Fruit fly (Drosophila melanogaster) whole organism, prepupa: ENCODE results near the gene CG11726.

Experiments used
- Blimp-1 ChIP-seq: fragments of 200-800 bp; sonication (Bioruptor generic); optimal IDR thresholded peaks from 3 replicates; lab custom pipeline; 2017; ENCODE audit warnings: missing biosample characterization, missing genetic modification characterization, mild to moderate bottlenecking, moderate library complexity, missing genetic modification reagents
- CG10669 ChIP-seq: fragments of 200-800 bp; sonication (Bioruptor generic); optimal IDR thresholded peaks from 3 replicates; lab custom pipeline; 2018; ENCODE audit warnings: missing biosample characterization, mild to moderate bottlenecking, missing genetic modification characterization, moderate library complexity
- CG11762 ChIP-seq: fragments of 200-800 bp; sonication (Bioruptor generic); optimal IDR thresholded peaks from 3 replicates; lab custom pipeline; 2016; ENCODE audit warnings: missing biosample characterization, missing genetic modification characterization; ENCODE audit not compliant: insufficient read depth
- CG11902 ChIP-seq: fragments of 200-800 bp; sonication (Bioruptor generic); optimal IDR thresholded peaks from 3 replicates; lab custom pipeline; 2016; ENCODE audit warnings: missing biosample characterization, missing genetic modification characterization
- CG15336 ChIP-seq: fragments of 200-800 bp; sonication (Bioruptor generic); IDR thresholded peaks from 2 replicates; pipeline ENCODE4 v1.3.6; 2022; ENCODE audit warnings: missing biosample characterization, missing genetic modification characterization
- CG1621 ChIP-seq: fragments of 200-800 bp; sonication (Bioruptor generic); optimal IDR thresholded peaks from 3 replicates; lab custom pipeline; 2018; ENCODE audit warnings: missing biosample characterization, mild to moderate bottlenecking, missing genetic modification characterization
- CG16779 ChIP-seq: fragments of 200-800 bp; sonication (Bioruptor generic); optimal IDR thresholded peaks from 3 replicates; lab custom pipeline; 2017; ENCODE audit warnings: missing biosample characterization, mild to moderate bottlenecking, missing genetic modification characterization
- CG3032 ChIP-seq: fragments of 200-800 bp; optimal IDR thresholded peaks from 2 replicates; lab custom pipeline; 2019; ENCODE audit warnings: missing biosample characterization, mild to moderate bottlenecking, missing genetic modification characterization, moderate library complexity
- CG31627 ChIP-seq: fragments of 200-800 bp; sonication (Bioruptor generic); optimal IDR thresholded peaks from 3 replicates; lab custom pipeline; 2016; ENCODE audit warnings: missing biosample characterization, missing genetic modification characterization
- CG34406 ChIP-seq: fragments of 200-800 bp; sonication (Bioruptor generic); optimal IDR thresholded peaks from 3 replicates; lab custom pipeline; 2016; ENCODE audit warnings: missing biosample characterization, missing genetic modification characterization
- CG3919 ChIP-seq: fragments of 200-800 bp; sonication (Bioruptor generic); optimal IDR thresholded peaks from 3 replicates; lab custom pipeline; 2016; ENCODE audit warnings: missing biosample characterization, missing genetic modification characterization
- CG6163 ChIP-seq: fragments of 200-800 bp; sonication (Bioruptor generic); IDR thresholded peaks from 3 replicates; pipeline ENCODE4 v1.3.6; 2022; ENCODE audit warnings: missing biosample characterization, missing genetic modification characterization
- CG6276 ChIP-seq: fragments of 200-800 bp; sonication (Bioruptor generic); optimal IDR thresholded peaks from 2 replicates; lab custom pipeline; 2017; ENCODE audit warnings: missing biosample characterization, mild to moderate bottlenecking, missing genetic modification characterization
- CG6808 ChIP-seq: fragments of 200-800 bp; sonication (Bioruptor generic); optimal IDR thresholded peaks from 3 replicates; lab custom pipeline; 2017; ENCODE audit warnings: missing biosample characterization, missing genetic modification characterization, mild to moderate bottlenecking, moderate library complexity, missing genetic modification reagents
- CG8119 ChIP-seq: fragments of 200-800 bp; sonication (Bioruptor generic); IDR thresholded peaks from 3 replicates; pipeline ENCODE4 v1.3.6; 2022; ENCODE audit warnings: missing biosample characterization, missing genetic modification characterization
- CG9139 ChIP-seq: fragments of 200-800 bp; sonication (Bioruptor generic); optimal IDR thresholded peaks from 3 replicates; lab custom pipeline; 2017; ENCODE audit warnings: missing biosample characterization, mild to moderate bottlenecking, missing genetic modification characterization
- Eip75B ChIP-seq: fragments of 200-800 bp; sonication (Bioruptor generic); optimal IDR thresholded peaks from 3 replicates; lab custom pipeline; 2016; ENCODE audit warnings: missing biosample characterization, missing genetic modification characterization
- Ets21C ChIP-seq: fragments of 200-800 bp; sonication (Bioruptor generic); optimal IDR thresholded peaks from 3 replicates; lab custom pipeline; 2016; ENCODE audit warnings: missing biosample characterization, missing genetic modification characterization
- Ets96B ChIP-seq: fragments of 200-800 bp; optimal IDR thresholded peaks from 2 replicates; lab custom pipeline; 2019; ENCODE audit warnings: missing biosample characterization, mild to moderate bottlenecking, missing genetic modification characterization, moderate library complexity
- Gug ChIP-seq: fragments of 200-800 bp; sonication (Bioruptor generic); IDR thresholded peaks from 2 replicates; pipeline ENCODE4 v1.3.6; 2022; ENCODE audit warnings: missing biosample characterization, missing genetic modification characterization
- Hr38 ChIP-seq: sonication (Bioruptor generic); optimal IDR thresholded peaks from 2 replicates; lab custom pipeline; 2016; ENCODE audit warnings: missing biosample characterization, missing genetic modification characterization
- Hr39 ChIP-seq: fragments of 200-800 bp; sonication (Bioruptor generic); optimal IDR thresholded peaks from 2 replicates; lab custom pipeline; 2016; ENCODE audit warnings: missing biosample characterization, missing genetic modification characterization
- Lpt ChIP-seq: fragments of 200-800 bp; sonication (Bioruptor generic); optimal IDR thresholded peaks from 3 replicates; lab custom pipeline; 2016; ENCODE audit warnings: missing biosample characterization, missing genetic modification characterization
- Met ChIP-seq: fragments of 200-800 bp; sonication (Bioruptor generic); optimal IDR thresholded peaks from 3 replicates; lab custom pipeline; 2016; ENCODE audit warnings: missing biosample characterization, missing genetic modification characterization
- OdsH ChIP-seq: fragments of 200-800 bp; sonication (Bioruptor generic); optimal IDR thresholded peaks from 3 replicates; lab custom pipeline; 2016; ENCODE audit warnings: missing biosample characterization, missing genetic modification characterization
- Smox ChIP-seq: fragments of 200-800 bp; sonication (Bioruptor generic); optimal IDR thresholded peaks from 3 replicates; lab custom pipeline; 2016; ENCODE audit warnings: missing biosample characterization, missing genetic modification characterization
- Sox102F ChIP-seq: fragments of 200-800 bp; sonication (Bioruptor generic); optimal IDR thresholded peaks from 2 replicates; lab custom pipeline; 2016; ENCODE audit warnings: missing biosample characterization, mild to moderate bottlenecking, missing genetic modification characterization
- Sox14 ChIP-seq: fragments of 200-800 bp; sonication (Bioruptor generic); optimal IDR thresholded peaks from 3 replicates; lab custom pipeline; 2016; ENCODE audit warnings: missing biosample characterization, missing genetic modification characterization
- Sox15 ChIP-seq: fragments of 200-800 bp; sonication (Bioruptor generic); optimal IDR thresholded peaks from 3 replicates; lab custom pipeline; 2016; ENCODE audit warnings: missing biosample characterization, missing genetic modification characterization
- achi ChIP-seq: fragments of 200-800 bp; sonication (Bioruptor generic); optimal IDR thresholded peaks from 3 replicates; lab custom pipeline; 2016; ENCODE audit warnings: missing biosample characterization, missing genetic modification characterization
- acj6 ChIP-seq: fragments of 200-800 bp; sonication (Bioruptor generic); optimal IDR thresholded peaks from 3 replicates; lab custom pipeline; 2016; ENCODE audit warnings: missing biosample characterization, missing genetic modification characterization
- cyc ChIP-seq: fragments of 200-800 bp; sonication (Bioruptor generic); optimal IDR thresholded peaks from 3 replicates; lab custom pipeline; 2016; ENCODE audit warnings: missing biosample characterization, missing genetic modification characterization
- dac ChIP-seq: fragments of 200-800 bp; sonication (Bioruptor generic); optimal IDR thresholded peaks from 2 replicates; lab custom pipeline; 2017; ENCODE audit warnings: missing biosample characterization, mild to moderate bottlenecking, missing genetic modification characterization
- dsx ChIP-seq: fragments of 200-800 bp; optimal IDR thresholded peaks from 3 replicates; lab custom pipeline; 2019; ENCODE audit warnings: missing biosample characterization, mild to moderate bottlenecking, missing genetic modification characterization, moderate library complexity; ENCODE audit not compliant: poor library complexity, severe bottlenecking
- esn ChIP-seq: fragments of 200-800 bp; sonication (Bioruptor generic); optimal IDR thresholded peaks from 2 replicates; lab custom pipeline; 2016; ENCODE audit warnings: missing biosample characterization, mild to moderate bottlenecking, missing genetic modification characterization, moderate library complexity
- fd85E ChIP-seq: fragments of 200-800 bp; sonication (Bioruptor generic); optimal IDR thresholded peaks from 3 replicates; lab custom pipeline; 2016; ENCODE audit warnings: missing biosample characterization, missing genetic modification characterization
- fkh ChIP-seq: fragments of 200-800 bp; sonication (Bioruptor generic); optimal IDR thresholded peaks from 3 replicates; lab custom pipeline; 2017; ENCODE audit warnings: missing biosample characterization, mild to moderate bottlenecking, missing genetic modification characterization, moderate library complexity
- lz ChIP-seq: fragments of 200-800 bp; sonication (Bioruptor generic); optimal IDR thresholded peaks from 3 replicates; lab custom pipeline; 2016; ENCODE audit warnings: missing biosample characterization, missing genetic modification characterization
- net ChIP-seq: fragments of 200-800 bp; sonication (Bioruptor generic); optimal IDR thresholded peaks from 3 replicates; lab custom pipeline; 2016; ENCODE audit warnings: missing biosample characterization, missing genetic modification characterization
- pdm3 ChIP-seq: fragments of 200-800 bp; sonication (Bioruptor generic); optimal IDR thresholded peaks from 3 replicates; lab custom pipeline; 2016; ENCODE audit warnings: missing biosample characterization, missing genetic modification characterization
- salr ChIP-seq, 2 experiments: fragments of 200-800 bp; sonication (Bioruptor generic); optimal IDR thresholded peaks; 3 replicates each; lab custom pipeline; 2016 to 2018; ENCODE audit warnings: missing biosample characterization in 2 of 2, missing genetic modification characterization in 2 of 2, mild to moderate bottlenecking in 1 of 2
- spab ChIP-seq: fragments of 200-800 bp; sonication (Bioruptor generic); optimal IDR thresholded peaks from 2 replicates; lab custom pipeline; 2017; ENCODE audit warnings: missing biosample characterization, mild to moderate bottlenecking, missing genetic modification characterization, missing genetic modification reagents
- ss ChIP-seq, 2 experiments: fragments of 200-800 bp; sonication (Bioruptor generic); optimal IDR thresholded peaks; 2 replicates in 1 of 2; 3 replicates in 1 of 2; lab custom pipeline; 2017 to 2018; ENCODE audit warnings: mild to moderate bottlenecking in 2 of 2, missing biosample characterization in 2 of 2, missing genetic modification characterization in 2 of 2, moderate library complexity in 1 of 2
- svp ChIP-seq: fragments of 200-800 bp; sonication (Bioruptor generic); peaks from one replicate; lab custom pipeline; 2016; ENCODE audit warnings: missing biosample characterization, missing genetic modification characterization
- topi ChIP-seq: fragments of 200-800 bp; sonication (Bioruptor generic); optimal IDR thresholded peaks from 3 replicates; lab custom pipeline; 2016; ENCODE audit warnings: missing biosample characterization, missing genetic modification characterization
- vri ChIP-seq: fragments of 200-800 bp; sonication (Bioruptor generic); optimal IDR thresholded peaks from 3 replicates; lab custom pipeline; 2016; ENCODE audit warnings: missing biosample characterization, mild to moderate bottlenecking, missing genetic modification characterization

Gene CG11726

DNA sequence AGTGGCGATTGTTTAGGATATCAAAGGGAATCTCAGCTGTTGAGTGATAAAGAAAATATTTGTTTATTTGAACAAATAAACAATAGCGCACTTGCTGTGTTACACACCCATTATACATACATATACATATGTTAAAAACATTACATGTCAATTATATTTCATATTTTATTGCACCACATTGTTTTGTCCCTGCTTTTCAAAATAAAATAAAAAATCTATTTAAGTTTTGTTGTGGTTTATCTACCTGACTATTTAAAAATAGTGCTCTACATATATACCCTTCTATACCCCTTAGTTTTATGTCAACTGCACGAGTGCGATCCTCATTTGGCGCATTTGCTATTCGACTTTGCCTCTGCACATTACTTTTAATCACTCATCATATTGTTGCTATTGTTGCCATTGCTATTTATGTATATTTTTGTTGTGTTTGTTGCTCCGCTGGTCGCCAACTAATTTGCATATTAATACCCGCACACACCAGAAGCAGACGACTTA is 44.5 kb upstream of the CG11726 start (continued):
- TF ChIP-seq topi (GFP tag; lab: Kevin White, UChicago) (peak; percentile 16), Hr38 (GFP tag; lab: Kevin White, UChicago) (no peak), Blimp-1 (GFP tag; lab: Kevin White, UChicago) (no peak), CG3919 (peak; percentile 83), dsx (peak; percentile 67), achi (peak; percentile 89), acj6 (GFP tag; lab: Kevin White, UChicago) (peak; percentile 86), spab (GFP tag; lab: Kevin White, UChicago) (peak; percentile 72), CG6276 (GFP tag; lab: Kevin White, UChicago) (peak; percentile 95), CG3032 (tag; lab: Kevin White, UChicago) (peak; percentile 88), ss (GFP tag; optimal IDR thresholded peaks at IDR 0.05; lab: Kevin White, UChicago) (peak; percentile 59 to 69), CG16779 (peak; percentile 82), vri (GFP tag; lab: Kevin White, UChicago) (no peak), CG9139 (GFP tag; lab: Kevin White, UChicago) (peak; percentile 15)

DNA sequence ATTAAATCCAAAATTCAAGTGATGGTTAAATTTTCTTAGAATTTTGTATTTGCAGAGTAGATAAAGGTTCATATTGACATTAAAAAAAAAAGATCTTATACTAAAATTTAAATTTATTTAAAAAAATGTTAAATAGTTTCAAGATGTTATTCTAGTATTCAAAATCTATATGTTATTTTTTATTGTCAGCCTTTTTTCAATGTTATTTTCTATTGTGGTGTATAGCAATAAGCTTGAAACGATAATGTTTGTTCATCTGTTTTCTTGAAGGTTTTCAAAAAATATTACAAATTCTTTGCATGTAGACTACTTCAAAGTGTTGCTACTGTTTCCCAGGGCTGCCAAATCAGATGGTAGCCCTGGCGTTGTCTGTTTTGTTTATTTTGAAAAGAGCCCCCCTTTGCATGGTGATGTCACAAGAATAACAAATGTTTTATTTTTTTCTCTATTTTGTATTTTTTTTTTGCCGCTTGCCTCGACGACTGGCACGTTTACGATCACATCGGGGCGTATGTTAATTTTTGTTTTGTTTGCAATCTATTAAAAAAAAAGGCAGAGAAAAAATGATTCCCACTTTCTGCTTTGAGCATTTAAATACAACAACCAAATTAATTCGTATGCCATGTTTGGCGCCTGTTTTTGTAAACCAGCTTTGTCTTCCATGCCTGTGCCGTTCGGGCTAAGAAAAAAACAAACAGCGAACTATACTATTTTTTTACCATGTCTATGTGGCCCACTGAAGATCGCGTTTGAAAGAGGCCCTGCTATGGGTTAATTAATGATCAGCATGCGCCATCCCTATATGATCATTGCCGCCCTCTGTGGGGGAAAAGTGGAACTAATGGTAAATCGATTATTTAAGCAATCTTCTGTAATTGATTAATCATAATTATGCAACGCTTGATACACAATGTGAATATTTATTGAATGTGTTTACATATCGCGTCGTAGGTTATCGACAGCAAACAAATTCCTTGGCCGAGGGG is 43.5 kb upstream of the CG11726 start:
- peak; percentile 55 for TF ChIP-seq CG6276 (GFP tag; lab: Kevin White, UChicago)
- TF ChIP-seq CG11762 (GFP tag; lab: Kevin White, UChicago): no peak
- TF ChIP-seq svp: peak; percentile 48
- peak; percentile 83 for TF ChIP-seq CG6163
- TF ChIP-seq topi (GFP tag; lab: Kevin White, UChicago): no peak
- peak; percentile 10 for TF ChIP-seq CG3032 (tag; lab: Kevin White, UChicago)
- peak; percentile 10 for TF ChIP-seq vri (GFP tag; lab: Kevin White, UChicago)
- no peak for TF ChIP-seq CG6808 (GFP tag; lab: Kevin White, UChicago)
- TF ChIP-seq Hr38 (GFP tag; lab: Kevin White, UChicago): no peak
- TF ChIP-seq lz: no peak
- peak; percentile 48 for TF ChIP-seq fkh (GFP tag; lab: Kevin White, UChicago)
- TF ChIP-seq dac (GFP tag; lab: Kevin White, UChicago): peak; percentile 42
- no peak for TF ChIP-seq Smox (GFP tag; lab: Kevin White, UChicago)
- TF ChIP-seq Ets21C: no peak
- peak; percentile 11 for TF ChIP-seq Ets96B
- TF ChIP-seq net: peak; percentile 60
- TF ChIP-seq Sox102F (GFP tag; lab: Kevin White, UChicago): no peak
- peak; percentile 50 for TF ChIP-seq pdm3 (GFP tag; lab: Kevin White, UChicago)
- no peak for TF ChIP-seq CG1621 (tag; lab: Kevin White, UChicago)
- peak; percentile 74 for TF ChIP-seq Lpt
- no peak for TF ChIP-seq CG10669 (GFP tag; lab: Kevin White, UChicago)
- peak; percentile 67 for TF ChIP-seq Gug (GFP tag; lab: Robert Waterston, UW)
- TF ChIP-seq Sox15: no peak
- no peak for TF ChIP-seq fd85E (GFP tag; lab: Kevin White, UChicago)
- no peak for TF ChIP-seq Eip75B
- peak; percentile 8 for TF ChIP-seq acj6 (GFP tag; lab: Kevin White, UChicago)
- no peak for TF ChIP-seq Hr39
- no peak for TF ChIP-seq cyc
- no peak for TF ChIP-seq esn (GFP tag; lab: Kevin White, UChicago)
- TF ChIP-seq CG3919: peak; percentile 38
- TF ChIP-seq CG34406 (GFP tag; lab: Kevin White, UChicago): no peak
- peak; percentile 25 for TF ChIP-seq spab (GFP tag; lab: Kevin White, UChicago)
- peak in 1 of 2 experiments; percentile 65 for TF ChIP-seq salr (GFP tag; optimal IDR thresholded peaks at IDR 0.05; lab: Kevin White, UChicago)
- TF ChIP-seq Met: no peak
- no peak for TF ChIP-seq Sox14
- peak; percentile 58; the same call in 1 of the 2 replicates for TF ChIP-seq CG15336 (GFP tag; lab: Robert Waterston, UW)
- TF ChIP-seq achi: peak; percentile 39
- TF ChIP-seq CG31627 (GFP tag; lab: Kevin White, UChicago): no peak
- no peak for TF ChIP-seq CG11902 (GFP tag; lab: Kevin White, UChicago)
- TF ChIP-seq OdsH (GFP tag; lab: Kevin White, UChicago): peak; percentile 27
- TF ChIP-seq CG8119: peak; percentile 81
